Worm (Caenorhabditis elegans) whole organism, late embryonic: ENCODE results near the gene nhr-253.

ENCODE experiments used
- C38D4.7 ChIP-seq: fragments of 200-800 bp; sonication (Bioruptor generic); optimal IDR thresholded peaks from 2 replicates; lab custom pipeline; 2018; ENCODE audit warnings: mild to moderate bottlenecking, missing genetic modification characterization, moderate library complexity, missing compliant biosample characterization
- F13H6.1 ChIP-seq: sonication (generic microtip); optimal IDR thresholded peaks from 2 replicates; lab custom pipeline; 2016; ENCODE audit warnings: missing genetic modification characterization, missing compliant biosample characterization
- K02D7.2 ChIP-seq: sonication (generic microtip); optimal IDR thresholded peaks from 2 replicates; lab custom pipeline; 2017; ENCODE audit warnings: mild to moderate bottlenecking, missing genetic modification characterization, missing compliant biosample characterization
- K09A11.1 ChIP-seq: sonication (generic microtip); optimal IDR thresholded peaks from 2 replicates; lab custom pipeline; 2017; ENCODE audit warnings: antibody characterized with exemption, mild to moderate bottlenecking, missing genetic modification characterization, missing compliant biosample characterization; ENCODE audit not compliant: insufficient read depth
- T23F11.4 ChIP-seq: fragments of 200-800 bp; sonication (Bioruptor generic); optimal IDR thresholded peaks from 2 replicates; lab custom pipeline; 2018; ENCODE audit warnings: mild to moderate bottlenecking, missing genetic modification characterization, missing compliant biosample characterization
- ama-1 ChIP-seq: fragments of 150-350 bp; optimal IDR thresholded peaks from 2 replicates; lab custom pipeline; 2014
- ceh-14 ChIP-seq: sonication (generic microtip); optimal IDR thresholded peaks from 2 replicates; lab custom pipeline; 2016; ENCODE audit warnings: missing genotype, missing genetic modification characterization, missing compliant biosample characterization
- ceh-18 ChIP-seq: sonication (generic microtip); optimal IDR thresholded peaks from 2 replicates; lab custom pipeline; 2016; ENCODE audit warnings: missing genetic modification characterization, missing compliant biosample characterization
- ceh-2 ChIP-seq: sonication (generic microtip); optimal IDR thresholded peaks from 2 replicates; lab custom pipeline; 2016; ENCODE audit warnings: missing genotype, missing genetic modification characterization, missing compliant biosample characterization
- ceh-22 ChIP-seq: sonication (generic microtip); optimal IDR thresholded peaks from 2 replicates; lab custom pipeline; 2017; ENCODE audit warnings: missing biosample characterization, missing genetic modification characterization
- ceh-24 ChIP-seq: sonication (generic microtip); optimal IDR thresholded peaks from 2 replicates; lab custom pipeline; 2016; ENCODE audit warnings: mild to moderate bottlenecking, missing genetic modification characterization, missing compliant biosample characterization
- ceh-30 ChIP-seq: fragments of 150-350 bp; optimal IDR thresholded peaks from 2 replicates; lab custom pipeline; 2014; ENCODE audit warnings: missing biosample characterization, missing genetic modification characterization
- ceh-31 ChIP-seq: sonication (generic microtip); optimal IDR thresholded peaks from 2 replicates; lab custom pipeline; 2016; ENCODE audit warnings: missing genetic modification characterization, missing compliant biosample characterization
- ceh-34 ChIP-seq: sonication (generic microtip); optimal IDR thresholded peaks from 2 replicates; lab custom pipeline; 2016; ENCODE audit warnings: mild to moderate bottlenecking, missing genetic modification characterization, missing compliant biosample characterization
- ceh-48 ChIP-seq: sonication (generic microtip); optimal IDR thresholded peaks from 2 replicates; lab custom pipeline; 2016; ENCODE audit warnings: missing genetic modification characterization, inconsistent platforms, missing compliant biosample characterization
- ceh-9 ChIP-seq: sonication (generic microtip); optimal IDR thresholded peaks from 2 replicates; lab custom pipeline; 2016; ENCODE audit warnings: mild to moderate bottlenecking, missing genetic modification characterization, inconsistent platforms, missing compliant biosample characterization
- che-1 ChIP-seq: sonication (generic microtip); optimal IDR thresholded peaks from 2 replicates; lab custom pipeline; 2016; ENCODE audit warnings: mild to moderate bottlenecking, missing genetic modification characterization, missing compliant biosample characterization
- dmd-4 ChIP-seq: sonication (generic microtip); optimal IDR thresholded peaks from 2 replicates; lab custom pipeline; 2016; ENCODE audit warnings: borderline replicate concordance, missing genetic modification characterization, missing compliant biosample characterization
- dve-1 ChIP-seq: sonication (generic microtip); optimal IDR thresholded peaks from 2 replicates; lab custom pipeline; 2017; ENCODE audit warnings: antibody characterized with exemption, mild to moderate bottlenecking, missing genetic modification characterization, missing compliant biosample characterization
- elt-2 ChIP-seq: sonication (generic microtip); optimal IDR thresholded peaks from 2 replicates; lab custom pipeline; 2016; ENCODE audit warnings: missing genetic modification reagents, missing genetic modification characterization, missing compliant biosample characterization
- fkh-6 ChIP-seq: sonication (generic microtip); optimal IDR thresholded peaks from 2 replicates; lab custom pipeline; 2016; ENCODE audit warnings: missing genetic modification characterization, missing compliant biosample characterization
- hlh-30 ChIP-seq: sonication (generic microtip); optimal IDR thresholded peaks from 2 replicates; lab custom pipeline; 2017; ENCODE audit warnings: antibody characterized with exemption, missing genetic modification characterization, missing compliant biosample characterization; ENCODE audit not compliant: insufficient read depth
- hlh-6 ChIP-seq: sonication (generic microtip); optimal IDR thresholded peaks from 2 replicates; lab custom pipeline; 2016; ENCODE audit warnings: missing genotype, missing genetic modification characterization, missing compliant biosample characterization
- lim-6 ChIP-seq: sonication (generic microtip); optimal IDR thresholded peaks from 2 replicates; lab custom pipeline; 2016; ENCODE audit warnings: missing genetic modification characterization, missing compliant biosample characterization
- lin-11 ChIP-seq: fragments of 200-800 bp; sonication (Bioruptor generic); optimal IDR thresholded peaks from 2 replicates; lab custom pipeline; 2018; ENCODE audit warnings: mild to moderate bottlenecking, missing genetic modification characterization, missing compliant biosample characterization
- mec-3 ChIP-seq: sonication (generic microtip); optimal IDR thresholded peaks from 2 replicates; lab custom pipeline; 2016; ENCODE audit warnings: borderline replicate concordance, missing genetic modification characterization, missing compliant biosample characterization
- nfya-1 ChIP-seq: sonication (generic microtip); optimal IDR thresholded peaks from 2 replicates; lab custom pipeline; 2017; ENCODE audit warnings: missing genetic modification characterization, mild to moderate bottlenecking, missing compliant biosample characterization, antibody characterized with exemption, moderate library complexity
- nhr-232 ChIP-seq: sonication (generic microtip); optimal IDR thresholded peaks from 2 replicates; lab custom pipeline; 2016; ENCODE audit warnings: missing genetic modification characterization, missing compliant biosample characterization
- npax-4 ChIP-seq: sonication (generic microtip); optimal IDR thresholded peaks from 2 replicates; lab custom pipeline; 2016; ENCODE audit warnings: missing genetic modification characterization, missing compliant biosample characterization
- odd-2 ChIP-seq: sonication (generic microtip); optimal IDR thresholded peaks from 2 replicates; lab custom pipeline; 2017; ENCODE audit warnings: antibody characterized with exemption, mild to moderate bottlenecking, missing genetic modification characterization, missing compliant biosample characterization
- pat-9 ChIP-seq: fragments of 200-800 bp; sonication (Bioruptor generic); optimal IDR thresholded peaks from 2 replicates; lab custom pipeline; 2018; ENCODE audit warnings: mild to moderate bottlenecking, missing genetic modification characterization, moderate library complexity, missing compliant biosample characterization
- pha-2 ChIP-seq: sonication (generic microtip); optimal IDR thresholded peaks from 2 replicates; lab custom pipeline; 2017; ENCODE audit warnings: mild to moderate bottlenecking, missing genetic modification characterization, missing compliant biosample characterization
- pqm-1 ChIP-seq: sonication (generic microtip); optimal IDR thresholded peaks from 2 replicates; lab custom pipeline; 2016; ENCODE audit warnings: missing genetic modification characterization, missing compliant biosample characterization
- rnt-1 ChIP-seq: sonication (generic microtip); optimal IDR thresholded peaks from 2 replicates; lab custom pipeline; 2016; ENCODE audit warnings: missing genetic modification characterization, missing compliant biosample characterization
- syd-9 ChIP-seq: sonication (generic microtip); optimal IDR thresholded peaks from 2 replicates; lab custom pipeline; 2016; ENCODE audit warnings: mild to moderate bottlenecking, missing genetic modification characterization, moderate library complexity, missing compliant biosample characterization
- ttx-3 ChIP-seq: sonication (generic microtip); optimal IDR thresholded peaks from 2 replicates; lab custom pipeline; 2016; ENCODE audit warnings: missing genetic modification reagents, missing genetic modification characterization, missing compliant biosample characterization
- unc-3 ChIP-seq, 2 experiments: fragments of 200-800 bp in 1 of 2; sonication (Bioruptor generic) in 1 of 2; sonication (generic microtip) in 1 of 2; conservative IDR thresholded peaks in 1 of 2; optimal IDR thresholded peaks in 1 of 2; 2 replicates each; pipeline versions ENCODE4 v1.3.6 to Lab custom; 2016 to 2022; ENCODE audit warnings: missing compliant biosample characterization in 2 of 2, missing genetic modification characterization in 2 of 2, missing genetic modification reagents in 1 of 2
- unc-55 ChIP-seq: sonication (generic microtip); optimal IDR thresholded peaks from 2 replicates; lab custom pipeline; 2017; ENCODE audit warnings: missing biosample characterization, missing genetic modification reagents, missing genetic modification characterization
- zip-5 ChIP-seq: sonication (generic microtip); optimal IDR thresholded peaks from 2 replicates; lab custom pipeline; 2016; ENCODE audit warnings: missing genetic modification characterization, missing compliant biosample characterization

nhr-253 gene

ce11 chrV:438094-438493 lies 41.7 kb downstream of the nhr-253 start, which contains the start of gene B0554.1:
TSS of gene B0554.1 (plus strand) at chrV:438394.
- no peak for TF ChIP-seq pha-2 (tag; lab: Kevin White, UChicago)
- no peak for TF ChIP-seq ceh-31 (tag; lab: Kevin White, UChicago)
- no peak for TF ChIP-seq npax-4
- TF ChIP-seq ceh-24 (tag; lab: Kevin White, UChicago), result no peak
- TF ChIP-seq lin-11 (tag; lab: Kevin White, UChicago), result no peak
- no peak for TF ChIP-seq dmd-4 (tag; lab: Kevin White, UChicago)
- no peak for TF ChIP-seq fkh-6
- no peak for TF ChIP-seq elt-2 (tag; lab: Kevin White, UChicago)
- TF ChIP-seq ama-1, result no peak
- no peak for TF ChIP-seq T23F11.4 (GFP tag; lab: Kevin White, UChicago)
- TF ChIP-seq K02D7.2 (tag; lab: Kevin White, UChicago), result no peak
- no peak for TF ChIP-seq ceh-18 (tag; lab: Kevin White, UChicago)
- TF ChIP-seq dve-1, result no peak
- TF ChIP-seq ceh-48 (tag; lab: Kevin White, UChicago), result no peak
- TF ChIP-seq zip-5 (tag; lab: Kevin White, UChicago), result no peak
- TF ChIP-seq C38D4.7 (GFP tag; lab: Kevin White, UChicago), result no peak

ce11 chrV:439183-439749 lies 42.9 kb downstream of the nhr-253 start:
- TF ChIP-seq pqm-1 (tag; lab: Kevin White, UChicago) (no peak), nhr-232 (tag; lab: Kevin White, UChicago) (no peak)
- TF ChIP-seq, all 69 proteins: peak for 0

- TF ChIP-seq dve-1 (no peak), ceh-2 (tag; lab: Kevin White, UChicago) (no peak), ceh-48 (tag; lab: Kevin White, UChicago) (no peak), lin-11 (tag; lab: Kevin White, UChicago) (no peak), K02D7.2 (tag; lab: Kevin White, UChicago) (no peak), ceh-14 (tag; lab: Kevin White, UChicago) (no peak), ceh-30 (no peak), rnt-1 (tag; lab: Kevin White, UChicago) (no peak), odd-2 (tag; lab: Kevin White, UChicago) (no peak), mec-3 (tag; lab: Kevin White, UChicago) (no peak), F13H6.1 (tag; lab: Kevin White, UChicago) (no peak), lim-6 (no peak), ceh-9 (tag; lab: Kevin White, UChicago) (no peak), nhr-232 (tag; lab: Kevin White, UChicago) (no peak)
Measured at ce11 chrV:440923-441322, 44.5 kb downstream of the nhr-253 start, which contains the start of gene B0554.7. TSS of gene B0554.7 (minus strand) at chrV:441023.

ce11 chrV:443193-443592 lies 46.8 kb downstream of the nhr-253 start, which contains the start of gene srh-33:
TSS of gene srh-33 (minus strand) at chrV:443293.
- TF ChIP-seq pha-2 (tag; lab: Kevin White, UChicago), result no peak
- no peak for TF ChIP-seq F13H6.1 (tag; lab: Kevin White, UChicago)
- TF ChIP-seq syd-9, result no peak
- TF ChIP-seq ceh-34, result no peak
- TF ChIP-seq unc-3 (GFP tag; conservative IDR thresholded peaks at IDR 0.05; lab: Robert Waterston, UW), result no peak
- no peak for TF ChIP-seq unc-3 (tag; optimal IDR thresholded peaks at IDR 0.05; lab: Kevin White, UChicago)
- no peak for TF ChIP-seq hlh-6
- no peak for TF ChIP-seq ttx-3
- TF ChIP-seq hlh-30 (tag; lab: Kevin White, UChicago), result no peak

- no peak for TF ChIP-seq rnt-1 (tag; lab: Kevin White, UChicago)
- no peak for TF ChIP-seq pqm-1 (tag; lab: Kevin White, UChicago)
- no peak for TF ChIP-seq odd-2 (tag; lab: Kevin White, UChicago)
- no peak for TF ChIP-seq che-1 (tag; lab: Kevin White, UChicago)
- TF ChIP-seq dmd-4 (tag; lab: Kevin White, UChicago), result no peak
- no peak for TF ChIP-seq nfya-1 (tag; lab: Kevin White, UChicago)
- no peak for TF ChIP-seq pat-9 (tag; lab: Kevin White, UChicago)
- TF ChIP-seq lin-11 (tag; lab: Kevin White, UChicago), result no peak
- no peak for TF ChIP-seq ceh-48 (tag; lab: Kevin White, UChicago)
- TF ChIP-seq mec-3 (tag; lab: Kevin White, UChicago), result no peak
- TF ChIP-seq nhr-232 (tag; lab: Kevin White, UChicago), result no peak
- no peak for TF ChIP-seq K09A11.1
- TF ChIP-seq unc-55 (GFP tag; lab: Kevin White, UChicago), result no peak
- TF ChIP-seq ceh-22 (tag; lab: Kevin White, UChicago), result no peak
- TF ChIP-seq dve-1, result no peak
Measured at ce11 chrV:446574-446973, 50.2 kb downstream of the nhr-253 start, which contains the start of gene srh-34. TSS of gene srh-34 (minus strand) at chrV:446674.
